Fruit fly (Drosophila melanogaster): ENCODE measurements around the gene stx.
"Not testable (repeated sequence)": the region's sequence is repeated elsewhere in the genome, so short reads cannot be mapped to it uniquely, and the experiment has no call there.

stx gene

dm6 chrX:10673366-10673765 lies 71.4 kb downstream of the stx start, which contains the start of gene CG12637:
Gene CG12637 (minus strand): TSS chrX:10673466.
- TF ChIP-seq CG33017 (tag; optimal IDR thresholded peaks at IDR 0.05) = no peak
- TF ChIP-seq ovo (GFP tag; optimal IDR thresholded peaks at IDR 0.05) = no peak
- no peak for TF ChIP-seq CG12768 (GFP tag; optimal IDR thresholded peaks at IDR 0.05)
- TF ChIP-seq cic (GFP tag; optimal IDR thresholded peaks at IDR 0.05) = no peak
- no peak for TF ChIP-seq kay (GFP tag; ENCODE audit: borderline replicate concordance)
- TF ChIP-seq CG11617 (GFP tag; optimal IDR thresholded peaks at IDR 0.05) = no peak

DNA sequence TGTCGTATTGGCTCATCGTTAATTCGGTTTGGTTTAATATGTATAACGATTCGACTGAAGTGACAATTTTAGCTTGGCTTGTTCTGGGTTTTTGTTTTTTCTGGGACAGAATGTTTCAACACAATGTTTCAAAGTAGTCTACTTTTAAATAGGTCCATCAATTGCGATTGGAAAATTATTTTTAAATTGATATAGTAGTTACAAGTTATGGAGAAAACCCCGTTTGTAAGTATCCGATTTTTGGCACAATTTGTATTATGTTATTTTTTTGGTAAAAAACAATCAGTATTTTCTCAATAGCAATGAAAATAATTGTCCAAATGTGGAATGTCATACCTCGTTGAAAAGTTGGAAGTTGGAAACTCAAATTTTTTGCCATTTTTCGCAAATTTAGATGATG lies 83.0 kb downstream of the stx start, which contains the start of gene Rab9E:
Gene Rab9E (minus strand): TSS at position 101 of the 400 bp plus-strand sequence.
- not testable (repeated sequence) for TF ChIP-seq CG12768, pad, bab1 (GFP tag; optimal IDR thresholded peaks at IDR 0.05)

Data from whole organism, adult.